Worm (Caenorhabditis elegans) whole organism, young adult: ENCODE measurements around the gene F43C11.16.

ENCODE experiments used
- F55B11.4 ChIP-seq: sonication (generic microtip); optimal IDR thresholded peaks from 2 replicates; lab custom pipeline; 2016; ENCODE audit warnings: missing compliant biosample characterization, missing genetic modification characterization, borderline replicate concordance; ENCODE audit not compliant: insufficient read depth
- lin-26 ChIP-seq: fragments of 200-800 bp; sonication (Bioruptor generic); IDR thresholded peaks from 2 replicates; pipeline ENCODE4 v1.3.6; 2022; ENCODE audit warnings: missing genetic modification reagents, missing genetic modification characterization, missing compliant biosample characterization
- madf-10 ChIP-seq: sonication (generic microtip); optimal IDR thresholded peaks from 2 replicates; lab custom pipeline; 2016; ENCODE audit warnings: mild to moderate bottlenecking, missing genetic modification characterization, missing compliant biosample characterization
- nfya-1 ChIP-seq: sonication (generic microtip); optimal IDR thresholded peaks from 2 replicates; lab custom pipeline; 2017; ENCODE audit warnings: antibody characterized with exemption, missing compliant biosample characterization, missing genetic modification characterization, borderline replicate concordance; ENCODE audit not compliant: insufficient read depth

DNA sequence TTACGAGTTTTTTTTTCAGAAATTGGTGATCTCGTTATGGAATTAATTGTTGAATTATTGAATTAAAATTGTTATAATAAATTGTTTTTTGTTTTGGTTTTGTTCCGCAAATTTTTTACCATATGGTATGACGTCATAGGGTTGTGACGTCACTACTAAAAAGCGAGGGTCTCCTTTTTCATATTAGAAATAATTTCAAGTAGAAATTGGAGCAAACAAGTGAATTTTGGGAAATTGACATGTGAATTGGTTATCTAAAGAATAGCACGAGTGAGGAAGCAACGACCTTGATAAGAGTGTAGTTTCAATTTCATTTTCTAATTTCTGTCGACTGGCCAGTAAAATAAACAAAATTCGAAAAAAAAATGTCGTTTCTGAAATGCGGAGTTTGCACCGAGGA, 24.3 kb downstream of the F43C11.16 start, which contains the start of gene F43C11.7:
- no peak for TF ChIP-seq nfya-1 (tag; lab: Kevin White, UChicago)
- TF ChIP-seq madf-10 (tag; lab: Kevin White, UChicago): no peak
- TF ChIP-seq F55B11.4: no peak
- no peak for TF ChIP-seq lin-26
